Worm (Caenorhabditis elegans): Measurements from ENCODE around the gene clec-168.

DNA sequence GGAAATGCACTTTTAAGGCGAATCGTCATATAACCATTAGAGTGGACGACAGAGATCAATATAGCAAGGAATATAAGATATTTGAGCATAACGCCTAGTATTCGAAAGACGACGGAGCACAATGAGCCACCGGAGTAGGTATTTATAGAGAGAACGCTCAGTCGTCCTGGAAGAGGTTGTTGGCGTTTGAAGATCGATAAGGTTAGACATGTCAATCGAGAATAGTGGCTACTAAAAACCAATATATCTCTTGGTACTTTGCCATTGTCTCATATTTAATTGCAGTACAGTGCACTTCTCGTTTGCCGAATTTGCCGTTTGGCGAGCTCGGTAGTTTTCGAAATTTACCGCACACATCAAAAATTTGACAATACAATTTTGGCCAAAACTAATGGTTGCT lies 48.8 kb upstream of the clec-168 start, which contains the start of gene dsl-1:
- no peak for TF ChIP-seq cebp-2 (GFP tag; IDR thresholded peaks at IDR 0.05)
- no peak for TF ChIP-seq Y95B8A.8 (GFP tag; IDR thresholded peaks at IDR 0.05)
- no peak for TF ChIP-seq mes-4 (tag; optimal IDR thresholded peaks at IDR 0.05)
- TF ChIP-seq Y56A3A.18 (GFP tag; IDR thresholded peaks at IDR 0.05), result no peak
- no peak for TF ChIP-seq ama-1 (optimal IDR thresholded peaks at IDR 0.05)
- TF ChIP-seq ama-1 (GFP tag; optimal IDR thresholded peaks at IDR 0.05), result no peak
- no peak for TF ChIP-seq fkh-3 (tag; optimal IDR thresholded peaks at IDR 0.05)
- no peak for TF ChIP-seq die-1 (tag; optimal IDR thresholded peaks at IDR 0.05)
- TF ChIP-seq B0261.1 (tag; optimal IDR thresholded peaks at IDR 0.05), result no peak

All from whole organism, young adult.